Fruit fly (Drosophila melanogaster) whole organism, embryonic: ENCODE measurements around the gene CG10283.
A peak's percentile ranks its signal among the peaks of the same experiment; 100 is the strongest.

ENCODE experiments used
- Awh ChIP-seq: fragments of 200-800 bp; sonication (Bioruptor generic); IDR thresholded peaks from 2 replicates; pipeline ENCODE4, ENCODE4 v1.3.6; 2022; ENCODE audit warnings: missing biosample characterization, missing genetic modification characterization
- Bdp1 ChIP-seq: fragments of 200-800 bp; sonication (Bioruptor generic); optimal IDR thresholded peaks from 3 replicates; lab custom pipeline; 2016; ENCODE audit warnings: missing biosample characterization, missing genetic modification characterization
- CG10147 ChIP-seq: fragments of 200-800 bp; sonication (Bioruptor generic); optimal IDR thresholded peaks from 2 replicates; lab custom pipeline; 2019; ENCODE audit warnings: missing biosample characterization, mild to moderate bottlenecking, missing genetic modification characterization, moderate library complexity
- CG11398 ChIP-seq: fragments of 200-800 bp; sonication (Bioruptor generic); optimal IDR thresholded peaks from 2 replicates; lab custom pipeline; 2016; ENCODE audit warnings: missing biosample characterization, missing genetic modification characterization
- CG12219 ChIP-seq: fragments of 200-800 bp; sonication (Bioruptor generic); optimal IDR thresholded peaks from 3 replicates; lab custom pipeline; 2018; ENCODE audit warnings: missing biosample characterization, mild to moderate bottlenecking, missing genetic modification characterization
- CG14050 ChIP-seq: fragments of 200-800 bp; sonication (Bioruptor generic); IDR thresholded peaks from 3 replicates; pipeline ENCODE4 v1.3.6; 2022; ENCODE audit warnings: missing biosample characterization, missing genetic modification characterization
- CG15479 ChIP-seq: fragments of 200-800 bp; sonication (Bioruptor generic); optimal IDR thresholded peaks from 3 replicates; lab custom pipeline; 2019; ENCODE audit warnings: missing biosample characterization, mild to moderate bottlenecking, missing genetic modification characterization, moderate library complexity
- CG17359 ChIP-seq: fragments of 200-800 bp; sonication (Bioruptor generic); optimal IDR thresholded peaks from 3 replicates; lab custom pipeline; 2018; ENCODE audit warnings: missing biosample characterization, mild to moderate bottlenecking, missing genetic modification characterization, moderate library complexity
- CG1832 ChIP-seq: fragments of 200-800 bp; sonication (Bioruptor generic); optimal IDR thresholded peaks from 2 replicates; lab custom pipeline; 2017; ENCODE audit warnings: missing biosample characterization, mild to moderate bottlenecking, missing genetic modification characterization, inconsistent platforms
- CG18619 ChIP-seq: fragments of 200-800 bp; sonication (Bioruptor generic); optimal IDR thresholded peaks from 3 replicates; lab custom pipeline; 2017; ENCODE audit warnings: missing biosample characterization, mild to moderate bottlenecking, missing genetic modification characterization
- CG2889 ChIP-seq: fragments of 200-800 bp; sonication (Bioruptor generic); IDR thresholded peaks from 3 replicates; pipeline ENCODE4 v1.3.6; 2022; ENCODE audit warnings: missing biosample characterization, missing genetic modification characterization
- CG6654 ChIP-seq: fragments of 200-800 bp; sonication (Bioruptor generic); optimal IDR thresholded peaks from 2 replicates; lab custom pipeline; 2017; ENCODE audit warnings: missing biosample characterization, mild to moderate bottlenecking, missing genetic modification characterization
- CG8281 ChIP-seq: fragments of 200-800 bp; sonication (Bioruptor generic); optimal IDR thresholded peaks from 2 replicates; lab custom pipeline; 2018; ENCODE audit warnings: missing biosample characterization, mild to moderate bottlenecking, missing genetic modification characterization, moderate library complexity
- Chrac-16 ChIP-seq: fragments of 200-800 bp; sonication (Bioruptor generic); optimal IDR thresholded peaks from 3 replicates; lab custom pipeline; 2016; ENCODE audit warnings: missing biosample characterization, missing genetic modification characterization
- D19A ChIP-seq: fragments of 200-800 bp; optimal IDR thresholded peaks from 3 replicates; lab custom pipeline; 2019; ENCODE audit warnings: missing biosample characterization, mild to moderate bottlenecking, missing genetic modification characterization, moderate library complexity
- Dfd ChIP-seq, 2 experiments: fragments of >200 bp; optimal IDR thresholded peaks; 2 replicates each; lab custom pipeline; 2017; ENCODE audit warnings: missing biosample characterization in 2 of 2, missing genetic modification characterization in 2 of 2
- Dip3 ChIP-seq: fragments of 200-800 bp; sonication (Bioruptor generic); optimal IDR thresholded peaks from 3 replicates; lab custom pipeline; 2016; ENCODE audit warnings: missing biosample characterization, missing genetic modification characterization
- Fer1 ChIP-seq: fragments of 200-800 bp; sonication (Bioruptor generic); optimal IDR thresholded peaks from 2 replicates; lab custom pipeline; 2017; ENCODE audit warnings: missing biosample characterization, mild to moderate bottlenecking, missing genetic modification characterization
- HLH4C ChIP-seq: fragments of 200-800 bp; sonication (Bioruptor generic); IDR thresholded peaks from 3 replicates; pipeline ENCODE4 v1.3.6; 2022; ENCODE audit warnings: missing biosample characterization, missing genetic modification characterization; ENCODE audit not compliant: partially characterized antibody
- HLH54F ChIP-seq: fragments of 200-800 bp; sonication (Bioruptor generic); optimal IDR thresholded peaks from 3 replicates; lab custom pipeline; 2016; ENCODE audit warnings: missing biosample characterization, missing genetic modification characterization
- HmgD ChIP-seq: fragments of 200-800 bp; sonication (Bioruptor generic); optimal IDR thresholded peaks from 3 replicates; lab custom pipeline; 2016; ENCODE audit warnings: missing biosample characterization, missing genetic modification characterization
- Jarid2 ChIP-seq: fragments of 200-800 bp; sonication (Bioruptor generic); optimal IDR thresholded peaks from 3 replicates; lab custom pipeline; 2017; ENCODE audit warnings: mild to moderate bottlenecking, missing biosample characterization, missing genetic modification reagents, missing genetic modification characterization
- Kr ChIP-seq: fragments of 200-800 bp; sonication (Bioruptor generic); optimal IDR thresholded peaks from 2 replicates; lab custom pipeline; 2017; ENCODE audit warnings: missing biosample characterization, mild to moderate bottlenecking, missing genetic modification characterization
- Lpt ChIP-seq: fragments of >200 bp; optimal IDR thresholded peaks from 2 replicates; lab custom pipeline; 2018; ENCODE audit warnings: missing biosample characterization, missing genetic modification characterization
- Meics ChIP-seq: fragments of 200-800 bp; sonication (Bioruptor generic); optimal IDR thresholded peaks from 2 replicates; lab custom pipeline; 2017; ENCODE audit warnings: missing biosample characterization, mild to moderate bottlenecking, missing genetic modification characterization
- NC2β ChIP-seq: fragments of 200-800 bp; sonication (Bioruptor generic); optimal IDR thresholded peaks from 2 replicates; lab custom pipeline; 2016; ENCODE audit warnings: missing biosample characterization, missing genetic modification characterization
- Neu2 ChIP-seq: fragments of 200-800 bp; sonication (Bioruptor generic); optimal IDR thresholded peaks from 3 replicates; lab custom pipeline; 2016; ENCODE audit warnings: missing biosample characterization, missing genetic modification characterization, borderline replicate concordance
- Opbp ChIP-seq: fragments of 200-800 bp; sonication (Bioruptor generic); IDR thresholded peaks from 3 replicates; pipeline ENCODE4 v1.3.6; 2022; ENCODE audit warnings: missing biosample characterization, missing genetic modification characterization; ENCODE audit not compliant: partially characterized antibody
- Pdp1 ChIP-seq, 2 experiments: fragments of 200-800 bp; sonication (Bioruptor generic); optimal IDR thresholded peaks; 3 replicates each; lab custom pipeline; 2016; ENCODE audit warnings: missing biosample characterization in 2 of 2, missing genetic modification characterization in 2 of 2, mild to moderate bottlenecking in 1 of 2, moderate library complexity in 1 of 2
- Usf ChIP-seq: fragments of 200-800 bp; sonication (Bioruptor generic); optimal IDR thresholded peaks from 2 replicates; lab custom pipeline; 2017; ENCODE audit warnings: missing genotype, missing biosample characterization, missing genetic modification characterization
- abd-A ChIP-seq: fragments of 200-800 bp; sonication (Bioruptor generic); optimal IDR thresholded peaks from 3 replicates; lab custom pipeline; 2019; ENCODE audit warnings: missing biosample characterization, mild to moderate bottlenecking, missing genetic modification characterization, moderate library complexity
- aop ChIP-seq: fragments of 200-800 bp; sonication (Bioruptor generic); IDR thresholded peaks from 2 replicates; pipeline ENCODE4 v1.3.6; 2022; ENCODE audit warnings: missing biosample characterization, missing genetic modification characterization
- az2 ChIP-seq: fragments of 200-800 bp; sonication (Bioruptor generic); optimal IDR thresholded peaks from 3 replicates; lab custom pipeline; 2016; ENCODE audit warnings: missing biosample characterization, missing genetic modification characterization
- bsh ChIP-seq, 2 experiments: fragments of 200-800 bp; sonication (Bioruptor generic); optimal IDR thresholded peaks; 2 replicates each; lab custom pipeline; 2017 to 2018; ENCODE audit warnings: mild to moderate bottlenecking in 2 of 2, missing biosample characterization in 2 of 2, missing genetic modification characterization in 2 of 2, moderate library complexity in 1 of 2
- btn ChIP-seq: fragments of 200-800 bp; sonication (Bioruptor generic); optimal IDR thresholded peaks from 2 replicates; lab custom pipeline; 2016; ENCODE audit warnings: missing biosample characterization, missing genetic modification characterization
- cato ChIP-seq: fragments of 200-800 bp; sonication (Bioruptor generic); optimal IDR thresholded peaks from 2 replicates; lab custom pipeline; 2016; ENCODE audit warnings: missing biosample characterization, missing genetic modification characterization, borderline replicate concordance
- cg ChIP-seq: fragments of 200-800 bp; sonication (Bioruptor generic); optimal IDR thresholded peaks from 3 replicates; lab custom pipeline; 2019; ENCODE audit warnings: missing biosample characterization, mild to moderate bottlenecking, missing genetic modification characterization, moderate library complexity
- en ChIP-seq: fragments of 200-800 bp; sonication (Bioruptor generic); optimal IDR thresholded peaks from 2 replicates; lab custom pipeline; 2016; ENCODE audit warnings: missing biosample characterization, missing genetic modification characterization
- fd102C ChIP-seq: fragments of 200-800 bp; sonication (Bioruptor generic); optimal IDR thresholded peaks from 2 replicates; lab custom pipeline; 2018; ENCODE audit warnings: missing biosample characterization, mild to moderate bottlenecking, missing genetic modification characterization, moderate library complexity
- gro ChIP-seq: fragments of 200-800 bp; sonication (Bioruptor generic); optimal IDR thresholded peaks from 2 replicates; lab custom pipeline; 2016; ENCODE audit warnings: missing biosample characterization, missing genetic modification characterization
- ham ChIP-seq: fragments of 200-800 bp; sonication (Bioruptor generic); IDR thresholded peaks from 2 replicates; pipeline ENCODE4 v1.3.6; 2022; ENCODE audit warnings: missing biosample characterization, missing genetic modification characterization
- her ChIP-seq: fragments of 200-800 bp; sonication (Bioruptor generic); optimal IDR thresholded peaks from 2 replicates; lab custom pipeline; 2016; ENCODE audit warnings: missing biosample characterization, missing genetic modification characterization
- lilli ChIP-seq: fragments of 200-800 bp; sonication (Bioruptor generic); optimal IDR thresholded peaks from 3 replicates; lab custom pipeline; 2016; ENCODE audit warnings: missing biosample characterization, missing genetic modification characterization
- lola ChIP-seq, 3 experiments: fragments of >200 bp in 2 of 3; fragments of 200-800 bp in 1 of 3; sonication (Bioruptor generic) in 1 of 3; optimal IDR thresholded peaks; 2 replicates each; lab custom pipeline; 2017 to 2019; ENCODE audit warnings: missing biosample characterization in 3 of 3, missing genetic modification characterization in 3 of 3, mild to moderate bottlenecking in 1 of 3, moderate library complexity in 1 of 3
- pros ChIP-seq: fragments of 200-800 bp; sonication (Bioruptor generic); optimal IDR thresholded peaks from 3 replicates; lab custom pipeline; 2019; ENCODE audit warnings: missing biosample characterization, mild to moderate bottlenecking, missing genetic modification characterization, moderate library complexity
- psq ChIP-seq: fragments of 200-800 bp; sonication (Bioruptor generic); optimal IDR thresholded peaks from 2 replicates; lab custom pipeline; 2017; ENCODE audit warnings: missing biosample characterization, missing genetic modification characterization
- ro ChIP-seq: fragments of 200-800 bp; sonication (Bioruptor generic); IDR thresholded peaks from 2 replicates; pipeline ENCODE4 v1.3.6; 2022; ENCODE audit warnings: missing biosample characterization, missing genetic modification characterization
- sens ChIP-seq: fragments of 200-800 bp; sonication (Bioruptor generic); peaks from one replicate; lab custom pipeline; 2016; ENCODE audit warnings: missing biosample characterization, missing genetic modification characterization
- slp2 ChIP-seq: fragments of 200-800 bp; sonication (Bioruptor generic); optimal IDR thresholded peaks from 2 replicates; lab custom pipeline; 2016; ENCODE audit warnings: missing biosample characterization, missing genetic modification characterization
- tll ChIP-seq, 2 experiments: fragments of 200-800 bp in 1 of 2; fragments of >200 bp in 1 of 2; sonication (Bioruptor generic) in 1 of 2; optimal IDR thresholded peaks; 2 replicates each; lab custom pipeline; 2017 to 2019; ENCODE audit warnings: missing biosample characterization in 2 of 2, missing genetic modification characterization in 2 of 2, mild to moderate bottlenecking in 1 of 2, moderate library complexity in 1 of 2
- vfl ChIP-seq: fragments of 200-800 bp; sonication (Bioruptor generic); optimal IDR thresholded peaks from 2 replicates; lab custom pipeline; 2016; ENCODE audit warnings: missing biosample characterization, missing genetic modification characterization

Gene CG10283

DNA sequence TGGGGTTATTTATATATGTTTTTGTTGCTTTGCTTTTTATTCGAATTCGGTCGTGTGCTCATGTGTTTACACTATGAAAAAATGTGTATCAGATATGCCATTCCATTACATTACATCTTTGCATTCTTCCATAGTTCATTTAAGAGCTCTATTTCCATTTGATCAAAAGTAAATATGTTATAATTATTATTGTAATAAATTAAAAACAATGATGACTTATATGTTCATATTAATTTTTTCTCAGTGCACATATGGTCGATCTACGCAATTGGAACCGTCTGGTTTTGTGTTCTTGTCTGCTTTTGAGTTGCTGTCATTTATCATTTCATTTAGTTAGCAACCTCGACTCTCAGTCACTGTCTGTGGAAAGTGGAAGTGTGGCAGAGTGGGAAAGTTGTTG, 6.9 kb downstream of the CG10283 start (continued):
- TF ChIP-seq Meics (GFP tag; lab: Kevin White, UChicago) = peak; percentile 80
- TF ChIP-seq CG1832 (GFP tag; lab: Kevin White, UChicago) = no peak
- TF ChIP-seq az2 (GFP tag; lab: Kevin White, UChicago) = peak; percentile 87
- peak in 1 of 3 experiments; percentile 95 for TF ChIP-seq lola (GFP tag; optimal IDR thresholded peaks at IDR 0.05; lab: Kevin White, UChicago)
- TF ChIP-seq Jarid2 (GFP tag; lab: Kevin White, UChicago) = peak; percentile 50
- peak; percentile 69 for TF ChIP-seq cato (GFP tag; lab: Kevin White, UChicago)
- TF ChIP-seq CG11398 (GFP tag; lab: Kevin White, UChicago) = peak; percentile 15
- TF ChIP-seq CG12219 (GFP tag; lab: Kevin White, UChicago) = peak; percentile 80
- peak; percentile 14 for TF ChIP-seq pros
- TF ChIP-seq CG2889 (GFP tag; lab: Robert Waterston, UW) = no peak
- TF ChIP-seq her (GFP tag; lab: Kevin White, UChicago) = no peak
- TF ChIP-seq CG8281 (tag; lab: Kevin White, UChicago) = peak; percentile 66
- TF ChIP-seq ham (GFP tag; lab: Robert Waterston, UW) = no peak
- no peak for TF ChIP-seq en (GFP tag; lab: Kevin White, UChicago)
- TF ChIP-seq sens (GFP tag; lab: Kevin White, UChicago) = peak; percentile 96
- TF ChIP-seq CG18619 = peak; percentile 81
- no peak for TF ChIP-seq Kr (GFP tag; lab: Kevin White, UChicago)
- TF ChIP-seq Fer1 (GFP tag; lab: Kevin White, UChicago) = no peak
- no peak for TF ChIP-seq btn (GFP tag; lab: Kevin White, UChicago)
- TF ChIP-seq slp2 = peak; percentile 55
- TF ChIP-seq Lpt = no peak
- TF ChIP-seq CG6654 (GFP tag; lab: Kevin White, UChicago) = peak; percentile 42
- no peak for TF ChIP-seq aop
- peak; percentile 26 for TF ChIP-seq NC2β (GFP tag; lab: Kevin White, UChicago)
- TF ChIP-seq Neu2 (GFP tag; lab: Kevin White, UChicago) = no peak
- TF ChIP-seq bsh (GFP tag; optimal IDR thresholded peaks at IDR 0.05; lab: Kevin White, UChicago) = peak; percentile 8 to 97
- TF ChIP-seq tll (GFP tag; optimal IDR thresholded peaks at IDR 0.05; lab: Kevin White, UChicago) = no peak
- TF ChIP-seq CG14050 = peak; percentile 68
- TF ChIP-seq HLH54F (GFP tag; lab: Kevin White, UChicago) = peak; percentile 23
- no peak for TF ChIP-seq HmgD (GFP tag; lab: Kevin White, UChicago)
- peak; percentile 64 for TF ChIP-seq Usf (GFP tag; lab: Kevin White, UChicago)
- no peak for TF ChIP-seq Dfd (GFP tag; optimal IDR thresholded peaks at IDR 0.05; lab: Kevin White, UChicago)
- peak; percentile 74 for TF ChIP-seq ro (GFP tag; lab: Robert Waterston, UW)
- no peak for TF ChIP-seq CG15479 (GFP tag; lab: Kevin White, UChicago)
- TF ChIP-seq gro (GFP tag; lab: Kevin White, UChicago) = no peak
- no peak for TF ChIP-seq Bdp1
- peak; percentile 36 for TF ChIP-seq cg (GFP tag; lab: Kevin White, UChicago)
- no peak for TF ChIP-seq CG10147 (GFP tag; lab: Kevin White, UChicago)
- peak; percentile 28 for TF ChIP-seq Dip3 (GFP tag; lab: Kevin White, UChicago)
- no peak for TF ChIP-seq vfl
- TF ChIP-seq CG17359 (tag; lab: Kevin White, UChicago) = peak; percentile 91
- TF ChIP-seq Pdp1 (GFP tag; optimal IDR thresholded peaks at IDR 0.05; lab: Kevin White, UChicago) = peak in 1 of 2 experiments; percentile 46
- TF ChIP-seq fd102C (GFP tag; lab: Kevin White, UChicago) = peak; percentile 9
- peak; percentile 95 for TF ChIP-seq D19A (tag; lab: Kevin White, UChicago)
- TF ChIP-seq psq (GFP tag; lab: Kevin White, UChicago) = peak; percentile 65
- peak; percentile 69 for TF ChIP-seq lilli (GFP tag; lab: Kevin White, UChicago)
- TF ChIP-seq abd-A (tag; lab: Kevin White, UChicago) = no peak
- peak; percentile 92 for TF ChIP-seq Awh (GFP tag; lab: Robert Waterston, UW)
- TF ChIP-seq Chrac-16 (GFP tag; lab: Kevin White, UChicago) = peak; percentile 85
- no peak for TF ChIP-seq HLH4C
- TF ChIP-seq Opbp = no peak
